Worm (Caenorhabditis elegans) whole organism, young adult: Measurements from ENCODE around the gene clec-203.

ENCODE experiments used
- B0261.1 ChIP-seq: sonication (generic microtip); optimal IDR thresholded peaks from 2 replicates; lab custom pipeline; 2016; ENCODE audit warnings: mild to moderate bottlenecking, missing genetic modification characterization, moderate library complexity, missing compliant biosample characterization
- C06A6.2 ChIP-seq: fragments of 200-800 bp; sonication (Bioruptor generic); conservative IDR thresholded peaks from 2 replicates; pipeline ENCODE4 v1.3.6; 2022; ENCODE audit warnings: missing genetic modification characterization, missing compliant biosample characterization
- F22D6.2 ChIP-seq: sonication (generic microtip); optimal IDR thresholded peaks from 2 replicates; lab custom pipeline; 2016; ENCODE audit warnings: mild to moderate bottlenecking, missing genetic modification characterization, missing compliant biosample characterization
- F39B2.1 ChIP-seq: fragments of 200-800 bp; sonication (Bioruptor generic); IDR thresholded peaks from 2 replicates; pipeline ENCODE4 v1.3.6; 2022; ENCODE audit warnings: missing genetic modification reagents, missing genetic modification characterization, missing compliant biosample characterization
- K12H6.12 ChIP-seq: fragments of 200-800 bp; sonication (Bioruptor generic); optimal IDR thresholded peaks from 2 replicates; lab custom pipeline; 2018; ENCODE audit warnings: mild to moderate bottlenecking, missing genetic modification characterization, missing compliant biosample characterization
- T26A5.8 ChIP-seq: sonication (generic microtip); optimal IDR thresholded peaks from 2 replicates; lab custom pipeline; 2016; ENCODE audit warnings: missing genetic modification characterization, missing compliant biosample characterization
- Y67H2A.10 ChIP-seq: fragments of 200-800 bp; sonication (Bioruptor generic); conservative IDR thresholded peaks from 2 replicates; pipeline ENCODE4 v1.3.6; 2022; ENCODE audit warnings: missing genetic modification reagents, missing genetic modification characterization, missing compliant biosample characterization
- ZK185.1 ChIP-seq: sonication (generic microtip); optimal IDR thresholded peaks from 2 replicates; lab custom pipeline; 2016; ENCODE audit warnings: mild to moderate bottlenecking, missing genetic modification characterization, missing compliant biosample characterization; ENCODE audit not compliant: poor library complexity, severe bottlenecking
- attf-3 ChIP-seq: fragments of 200-800 bp; sonication (Bioruptor generic); conservative IDR thresholded peaks from 2 replicates; pipeline ENCODE4 v1.3.6; 2022; ENCODE audit warnings: missing genetic modification reagents, missing genetic modification characterization, missing compliant biosample characterization
- attf-5 ChIP-seq: fragments of 200-800 bp; sonication (Bioruptor generic); optimal IDR thresholded peaks from 2 replicates; lab custom pipeline; 2018; ENCODE audit warnings: mild to moderate bottlenecking, missing genetic modification characterization, missing compliant biosample characterization
- ceh-58 ChIP-seq: fragments of 200-800 bp; sonication (Bioruptor generic); IDR thresholded peaks from 2 replicates; pipeline ENCODE4 v1.3.6; 2022; ENCODE audit warnings: missing genetic modification characterization, missing compliant biosample characterization
- egrh-3 ChIP-seq: fragments of 200-800 bp; sonication (Bioruptor generic); IDR thresholded peaks from 2 replicates; pipeline ENCODE4 v1.3.6; 2022; ENCODE audit warnings: missing genetic modification reagents, missing genetic modification characterization, missing compliant biosample characterization
- gei-17 ChIP-seq: fragments of 200-800 bp; sonication (Bioruptor generic); optimal IDR thresholded peaks from 2 replicates; lab custom pipeline; 2018; ENCODE audit warnings: mild to moderate bottlenecking, missing genetic modification characterization, missing compliant biosample characterization
- hlh-12 ChIP-seq: sonication (generic microtip); optimal IDR thresholded peaks from 2 replicates; lab custom pipeline; 2016; ENCODE audit warnings: missing genetic modification characterization, missing compliant biosample characterization
- hlh-26 ChIP-seq: fragments of 200-800 bp; sonication (Bioruptor generic); conservative IDR thresholded peaks from 2 replicates; pipeline ENCODE4 v1.3.6; 2022; ENCODE audit warnings: missing genetic modification reagents, missing genetic modification characterization, missing compliant biosample characterization
- let-526 ChIP-seq: fragments of 200-800 bp; sonication (Bioruptor generic); IDR thresholded peaks from 2 replicates; pipeline ENCODE4 v1.3.6; 2022; ENCODE audit warnings: missing genetic modification reagents, missing genetic modification characterization, missing compliant biosample characterization
- lin-35 ChIP-seq, 3 experiments: fragments of 150-350 bp in 2 of 3; sonication (generic microtip) in 1 of 3; optimal IDR thresholded peaks; 2 replicates each; lab custom pipeline; 2014 to 2018; ENCODE audit warnings: missing biosample characterization in 3 of 3, missing genetic modification characterization in 3 of 3, missing genetic modification reagents in 3 of 3
- lir-1 ChIP-seq: fragments of 200-800 bp; sonication (Bioruptor generic); conservative IDR thresholded peaks from 2 replicates; pipeline ENCODE4 v1.3.6; 2022; ENCODE audit warnings: missing genetic modification reagents, missing genetic modification characterization, missing compliant biosample characterization
- madf-10 ChIP-seq: sonication (generic microtip); optimal IDR thresholded peaks from 2 replicates; lab custom pipeline; 2016; ENCODE audit warnings: mild to moderate bottlenecking, missing genetic modification characterization, missing compliant biosample characterization
- madf-3 ChIP-seq: fragments of 200-800 bp; sonication (Bioruptor generic); IDR thresholded peaks from 2 replicates; pipeline ENCODE4 v1.3.6; 2022; ENCODE audit warnings: missing genetic modification reagents, missing genetic modification characterization, missing compliant biosample characterization
- madf-6 ChIP-seq: fragments of 200-800 bp; sonication (Bioruptor generic); IDR thresholded peaks from 2 replicates; pipeline ENCODE4 v1.3.6; 2022; ENCODE audit warnings: missing genetic modification reagents, missing genetic modification characterization, missing compliant biosample characterization
- mxl-1 ChIP-seq: sonication (generic microtip); optimal IDR thresholded peaks from 2 replicates; lab custom pipeline; 2016; ENCODE audit warnings: missing genetic modification characterization, missing compliant biosample characterization
- nfya-1 ChIP-seq: sonication (generic microtip); optimal IDR thresholded peaks from 2 replicates; lab custom pipeline; 2017; ENCODE audit warnings: antibody characterized with exemption, missing compliant biosample characterization, missing genetic modification characterization, borderline replicate concordance; ENCODE audit not compliant: insufficient read depth
- nfyb-1 ChIP-seq: fragments of 200-800 bp; sonication (Bioruptor generic); IDR thresholded peaks from 2 replicates; pipeline ENCODE4 v1.3.6; 2022; ENCODE audit warnings: missing genetic modification reagents, missing genetic modification characterization, missing compliant biosample characterization
- nhr-80 ChIP-seq: sonication (generic microtip); optimal IDR thresholded peaks from 2 replicates; lab custom pipeline; 2016; ENCODE audit warnings: missing genetic modification characterization, missing compliant biosample characterization
- pha-4 ChIP-seq: fragments of 150-350 bp; sonication (generic microtip); optimal IDR thresholded peaks from 2 replicates; lab custom pipeline; 2014; ENCODE audit warnings: missing biosample characterization, missing genetic modification reagents, missing genetic modification characterization
- sdz-38 ChIP-seq: sonication (generic microtip); optimal IDR thresholded peaks from 2 replicates; lab custom pipeline; 2016; ENCODE audit warnings: missing genotype, missing genetic modification characterization, missing compliant biosample characterization
- sea-2 ChIP-seq: fragments of 200-800 bp; sonication (Bioruptor generic); IDR thresholded peaks from 2 replicates; pipeline ENCODE4 v1.3.6; 2022; ENCODE audit warnings: missing genetic modification characterization, missing compliant biosample characterization
- snpc-1.3 ChIP-seq: sonication (generic microtip); optimal IDR thresholded peaks from 2 replicates; lab custom pipeline; 2017; ENCODE audit warnings: missing genetic modification characterization, mild to moderate bottlenecking, missing compliant biosample characterization, antibody characterized with exemption, moderate library complexity, missing genotype, missing genetic modification reagents; ENCODE audit not compliant: insufficient read depth
- tbx-9 ChIP-seq: sonication (generic microtip); optimal IDR thresholded peaks from 2 replicates; lab custom pipeline; 2016; ENCODE audit warnings: borderline replicate concordance, missing genetic modification characterization, inconsistent platforms, missing compliant biosample characterization
- unc-130 ChIP-seq: sonication (generic microtip); optimal IDR thresholded peaks from 2 replicates; lab custom pipeline; 2016; ENCODE audit warnings: missing genetic modification reagents, missing genetic modification characterization, missing compliant biosample characterization
- ztf-25 ChIP-seq: fragments of 200-800 bp; sonication (Bioruptor generic); IDR thresholded peaks from 2 replicates; pipeline ENCODE4 v1.3.6; 2022; ENCODE audit warnings: missing genetic modification reagents, missing genetic modification characterization, missing compliant biosample characterization
- ztf-26 ChIP-seq: sonication (generic microtip); optimal IDR thresholded peaks from 2 replicates; lab custom pipeline; 2017; ENCODE audit warnings: missing genetic modification characterization, missing compliant biosample characterization

The clec-203 gene

ce11 chrV:1053385-1053784 lies 34.7 kb upstream of the clec-203 start (continued):
- TF ChIP-seq gei-17 (no peak), nfyb-1 (GFP tag; lab: Robert Waterston, UW) (no peak), hlh-12 (tag; lab: Kevin White, UChicago) (no peak), pha-4 (no peak)

DNA sequence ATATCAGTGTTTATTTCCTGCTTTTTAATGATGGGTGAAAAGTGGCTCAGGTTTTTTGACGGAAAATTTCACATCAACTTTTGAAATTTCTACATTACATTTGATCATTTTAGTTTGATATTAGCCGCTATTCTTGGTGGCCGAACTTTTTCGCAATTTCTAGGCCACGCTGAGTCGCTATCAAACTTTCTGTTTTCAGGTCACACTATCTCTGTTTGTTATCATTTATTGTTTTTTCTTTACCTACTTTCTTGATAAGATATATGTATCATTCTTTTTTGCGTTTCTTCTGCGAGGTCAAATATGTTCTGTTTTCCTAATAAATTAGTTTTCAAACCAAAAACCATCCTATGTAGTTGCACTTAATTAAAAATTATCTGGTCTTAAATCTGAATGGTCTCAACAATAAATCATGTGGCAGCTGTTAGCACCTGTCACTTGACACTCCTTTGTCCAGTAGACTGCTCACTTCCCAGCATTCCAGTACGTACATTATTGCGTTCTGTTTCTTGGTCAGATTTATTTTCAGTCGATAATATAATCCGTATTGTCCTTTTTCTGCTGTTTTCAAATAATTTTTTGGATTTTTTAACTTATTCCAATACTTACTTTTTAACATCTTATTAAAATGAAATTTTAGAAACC lies 27.7 kb upstream of the clec-203 start:
- peak; percentile 74 for TF ChIP-seq nhr-80 (tag; lab: Kevin White, UChicago)
- no peak for TF ChIP-seq sdz-38 (tag; lab: Kevin White, UChicago)

DNA sequence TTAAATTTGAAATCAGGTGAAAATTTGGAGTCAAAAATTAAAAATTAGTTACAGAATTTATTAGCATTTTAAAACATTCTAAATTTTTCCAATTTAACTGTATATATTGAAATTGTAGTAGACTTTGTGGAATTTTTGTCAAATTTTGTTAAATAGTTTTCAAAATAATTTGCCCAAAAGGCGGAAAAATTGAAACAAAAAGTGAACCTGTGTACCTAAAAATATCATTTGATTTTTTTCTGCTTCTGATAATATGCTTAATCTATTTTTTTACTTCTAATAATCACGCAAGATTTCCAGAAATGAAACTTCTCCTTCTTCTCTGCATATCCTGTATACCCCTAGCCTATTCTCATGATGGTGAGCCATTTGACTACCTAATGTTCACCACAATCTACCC lies 26.8 kb upstream of the clec-203 start, which contains the start of gene rnst-2:
rnst-2 (plus strand) TSS at position 301 of the 400 bp plus-strand sequence.
- TF ChIP-seq ztf-26 (tag; lab: Kevin White, UChicago) (no peak), madf-3 (GFP tag; lab: Robert Waterston, UW) (no peak), Y67H2A.10 (GFP tag; lab: Robert Waterston, UW) (no peak), ZK185.1 (tag; lab: Kevin White, UChicago) (no peak), unc-130 (GFP tag; lab: Kevin White, UChicago) (no peak), sea-2 (GFP tag; lab: Robert Waterston, UW) (no peak)
- TF ChIP-seq, all 124 proteins: peak for 0

ce11 chrV:1064491-1064890 lies 23.6 kb upstream of the clec-203 start, which contains the start of gene str-67:
Gene str-67 (minus strand): TSS chrV:1064591.
- no peak for TF ChIP-seq mxl-1
- TF ChIP-seq sea-2 (GFP tag; lab: Robert Waterston, UW): no peak
- no peak for TF ChIP-seq lir-1

DNA sequence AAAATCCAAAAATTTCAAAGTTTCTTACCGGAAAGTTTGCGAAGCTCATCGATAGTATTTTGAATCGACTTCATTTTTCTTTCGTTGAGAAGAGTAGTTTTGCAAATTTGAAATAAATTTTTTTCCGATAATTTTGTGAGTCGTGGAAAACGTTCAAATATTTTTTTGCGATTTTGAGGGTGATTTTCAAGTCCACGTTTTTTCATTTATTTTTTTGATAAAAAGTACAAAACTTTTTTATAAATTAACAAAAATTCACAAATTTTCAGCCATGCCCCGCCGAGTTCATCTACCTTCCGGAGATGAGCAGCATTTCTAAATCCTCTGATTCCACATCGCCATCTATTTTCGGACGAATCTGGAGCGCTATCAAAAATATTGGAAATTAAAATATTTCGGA lies 20.6 kb upstream of the clec-203 start, which contains the start of gene K10C9.7:
K10C9.7 (minus strand) TSS at position 101 of the 400 bp plus-strand sequence.
- TF ChIP-seq attf-3 (GFP tag; lab: Robert Waterston, UW): no peak
- TF ChIP-seq let-526 (GFP tag; lab: Robert Waterston, UW): no peak
- no peak for TF ChIP-seq madf-10 (tag; lab: Kevin White, UChicago)
- no peak for TF ChIP-seq egrh-3 (GFP tag; lab: Robert Waterston, UW)
- TF ChIP-seq B0261.1 (tag; lab: Kevin White, UChicago): no peak
- no peak for TF ChIP-seq ceh-58 (GFP tag; lab: Robert Waterston, UW)
- no peak for TF ChIP-seq madf-6 (GFP tag; lab: Robert Waterston, UW)

DNA sequence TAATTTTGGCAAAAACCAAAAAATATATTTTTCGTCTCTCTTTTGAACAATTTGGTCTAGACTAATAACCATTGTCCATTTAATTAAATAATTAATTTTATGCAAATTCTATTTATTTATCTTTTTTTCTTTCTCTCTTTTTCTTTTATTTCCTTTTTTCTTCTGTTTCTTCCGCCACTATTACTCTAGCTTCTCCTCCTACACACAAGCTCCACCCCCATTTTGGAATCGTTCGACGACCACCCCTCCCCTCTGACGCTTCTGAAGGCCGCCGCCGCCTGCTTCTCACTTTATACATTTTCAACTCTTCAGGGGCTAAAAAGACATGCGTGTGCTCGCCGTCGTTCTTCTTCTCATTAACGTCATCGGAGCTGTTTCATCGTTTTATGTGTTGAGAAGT lies 13.1 kb upstream of the clec-203 start, which contains the start of gene K10C9.1:
K10C9.1 (plus strand) TSS at position 301 of the 400 bp plus-strand sequence.
- TF ChIP-seq C06A6.2 (no peak), sea-2 (GFP tag; lab: Robert Waterston, UW) (no peak), ztf-25 (GFP tag; lab: Robert Waterston, UW) (no peak), F39B2.1 (no peak), attf-5 (no peak), hlh-26 (GFP tag; lab: Robert Waterston, UW) (no peak), tbx-9 (tag; lab: Kevin White, UChicago) (no peak), K12H6.12 (tag; lab: Kevin White, UChicago) (no peak), F22D6.2 (tag; lab: Kevin White, UChicago) (no peak), egrh-3 (GFP tag; lab: Robert Waterston, UW) (no peak), snpc-1.3 (tag; lab: Kevin White, UChicago) (no peak), T26A5.8 (tag; lab: Kevin White, UChicago) (no peak), lin-35 (GFP tag; optimal IDR thresholded peaks at IDR 0.05; lab: Kevin White, UChicago) (no peak), nfya-1 (tag; lab: Kevin White, UChicago) (no peak), gei-17 (no peak)
